Worm (Caenorhabditis elegans) whole organism, L1 larva: Measurements from ENCODE around the gene ppat-1.

Source experiments
- C04F5.9 ChIP-seq: sonication (generic microtip); optimal IDR thresholded peaks from 2 replicates; lab custom pipeline; 2016; ENCODE audit warnings: missing genetic modification characterization, missing compliant biosample characterization
- C16A3.4 ChIP-seq: fragments of 150-350 bp; optimal IDR thresholded peaks from 2 replicates; lab custom pipeline; 2014; ENCODE audit warnings: missing biosample characterization, missing genetic modification characterization
- C34B4.2 ChIP-seq: sonication (generic microtip); optimal IDR thresholded peaks from 2 replicates; lab custom pipeline; 2017; ENCODE audit warnings: mild to moderate bottlenecking, missing genetic modification characterization, missing compliant biosample characterization
- F16B12.6 ChIP-seq: fragments of 150-350 bp; optimal IDR thresholded peaks from 2 replicates; lab custom pipeline; 2014; ENCODE audit warnings: missing biosample characterization, missing genetic modification characterization
- Y116A8C.19 ChIP-seq: sonication (generic microtip); optimal IDR thresholded peaks from 2 replicates; lab custom pipeline; 2016; ENCODE audit warnings: missing compliant biosample characterization, missing genetic modification characterization, borderline replicate concordance
- aha-1 ChIP-seq: fragments of 150-350 bp; optimal IDR thresholded peaks from 2 replicates; lab custom pipeline; 2014; ENCODE audit warnings: missing biosample characterization, missing genetic modification characterization
- alr-1 ChIP-seq: fragments of 200-800 bp; sonication (Bioruptor generic); optimal IDR thresholded peaks from 2 replicates; lab custom pipeline; 2018; ENCODE audit warnings: borderline replicate concordance, mild to moderate bottlenecking, missing genetic modification characterization, missing compliant biosample characterization
- aly-2 ChIP-seq: fragments of 150-350 bp; optimal IDR thresholded peaks from 2 replicates; lab custom pipeline; 2014; ENCODE audit warnings: missing biosample characterization, missing genetic modification characterization
- ama-1 ChIP-seq: fragments of 150-350 bp; optimal IDR thresholded peaks from 2 replicates; lab custom pipeline; 2014
- blmp-1 ChIP-seq: fragments of 150-350 bp; optimal IDR thresholded peaks from 2 replicates; lab custom pipeline; 2014; ENCODE audit warnings: missing biosample characterization, missing genetic modification characterization
- ceh-8 ChIP-seq: fragments of 200-800 bp; sonication (Bioruptor generic); optimal IDR thresholded peaks from 2 replicates; lab custom pipeline; 2018; ENCODE audit warnings: mild to moderate bottlenecking, missing genetic modification characterization, moderate library complexity, missing compliant biosample characterization
- ceh-82 ChIP-seq, 3 experiments: fragments of 150-350 bp in 1 of 3; sonication (generic microtip) in 2 of 3; optimal IDR thresholded peaks; 2 replicates each; lab custom pipeline; 2014 to 2017; ENCODE audit warnings: missing biosample characterization in 3 of 3, missing genetic modification characterization in 3 of 3
- ceh-88 ChIP-seq: fragments of 200-800 bp; sonication (Bioruptor generic); IDR thresholded peaks from 2 replicates; pipeline ENCODE4 v1.3.6; 2022; ENCODE audit warnings: missing genetic modification characterization, missing compliant biosample characterization
- ceh-90 ChIP-seq: sonication (generic microtip); optimal IDR thresholded peaks from 2 replicates; lab custom pipeline; 2016; ENCODE audit warnings: missing genetic modification characterization, missing compliant biosample characterization
- dsc-1 ChIP-seq: sonication (generic microtip); optimal IDR thresholded peaks from 2 replicates; lab custom pipeline; 2016; ENCODE audit warnings: mild to moderate bottlenecking, missing genetic modification characterization, missing compliant biosample characterization
- efl-3 ChIP-seq: fragments of 200-800 bp; sonication (Bioruptor generic); optimal IDR thresholded peaks from 2 replicates; lab custom pipeline; 2018; ENCODE audit warnings: mild to moderate bottlenecking, missing genetic modification characterization, missing compliant biosample characterization
- egl-13 ChIP-seq: sonication (generic microtip); optimal IDR thresholded peaks from 2 replicates; lab custom pipeline; 2016; ENCODE audit warnings: missing genotype, missing genetic modification reagents, missing genetic modification characterization, missing compliant biosample characterization
- elt-2 ChIP-seq: sonication (generic microtip); optimal IDR thresholded peaks from 2 replicates; lab custom pipeline; 2016; ENCODE audit warnings: missing genetic modification characterization, mild to moderate bottlenecking, inconsistent platforms, missing compliant biosample characterization, missing genetic modification reagents
- ets-5 ChIP-seq: fragments of 200-800 bp; sonication (Bioruptor generic); IDR thresholded peaks from 2 replicates; pipeline ENCODE4 v1.3.6; 2022; ENCODE audit warnings: missing genetic modification characterization, missing compliant biosample characterization
- fkh-10 ChIP-seq: sonication (generic microtip); optimal IDR thresholded peaks from 2 replicates; lab custom pipeline; 2017; ENCODE audit warnings: missing biosample characterization, missing genetic modification reagents, missing genetic modification characterization
- fkh-4 ChIP-seq: sonication (generic microtip); optimal IDR thresholded peaks from 2 replicates; lab custom pipeline; 2016; ENCODE audit warnings: missing compliant biosample characterization, missing genetic modification characterization, borderline replicate concordance
- fkh-8 ChIP-seq: sonication (generic microtip); optimal IDR thresholded peaks from 2 replicates; lab custom pipeline; 2016; ENCODE audit warnings: mild to moderate bottlenecking, missing genetic modification characterization, missing compliant biosample characterization
- grh-1 ChIP-seq: fragments of 200-800 bp; sonication (Bioruptor generic); IDR thresholded peaks from 2 replicates; pipeline ENCODE4 v1.3.6; 2022; ENCODE audit warnings: missing genetic modification reagents, missing genetic modification characterization, missing compliant biosample characterization
- hpl-2 ChIP-seq: fragments of 150-350 bp; optimal IDR thresholded peaks from 2 replicates; lab custom pipeline; 2014; ENCODE audit warnings: missing biosample characterization, missing genetic modification reagents, missing genetic modification characterization
- isw-1 ChIP-seq: fragments of 200-800 bp; sonication (Bioruptor generic); IDR thresholded peaks from 2 replicates; pipeline ENCODE4 v1.3.6; 2022; ENCODE audit warnings: missing genetic modification characterization, missing compliant biosample characterization
- jun-1 ChIP-seq: fragments of 150-350 bp; optimal IDR thresholded peaks from 2 replicates; lab custom pipeline; 2014; ENCODE audit warnings: missing biosample characterization, missing genetic modification reagents, missing genetic modification characterization
- lin-15B ChIP-seq: fragments of 150-350 bp; sonication (generic microtip); optimal IDR thresholded peaks from 3 replicates; lab custom pipeline; 2014; ENCODE audit warnings: missing biosample characterization, missing genetic modification characterization
- lir-3 ChIP-seq: sonication (generic microtip); optimal IDR thresholded peaks from 2 replicates; lab custom pipeline; 2016; ENCODE audit warnings: mild to moderate bottlenecking, missing genetic modification characterization, moderate library complexity, missing compliant biosample characterization; ENCODE audit not compliant: poor library complexity
- nhr-237 ChIP-seq: fragments of 150-350 bp; optimal IDR thresholded peaks from 2 replicates; lab custom pipeline; 2014; ENCODE audit warnings: missing biosample characterization, missing genetic modification characterization
- nhr-28 ChIP-seq: fragments of 150-350 bp; optimal IDR thresholded peaks from 2 replicates; lab custom pipeline; 2014; ENCODE audit warnings: missing biosample characterization, missing genetic modification characterization
- nhr-47 ChIP-seq: sonication (generic microtip); optimal IDR thresholded peaks from 2 replicates; lab custom pipeline; 2016; ENCODE audit warnings: mild to moderate bottlenecking, missing genetic modification characterization, moderate library complexity, missing compliant biosample characterization
- nhr-71 ChIP-seq: sonication (generic microtip); optimal IDR thresholded peaks from 2 replicates; lab custom pipeline; 2016; ENCODE audit warnings: mild to moderate bottlenecking, missing genetic modification characterization, moderate library complexity, missing compliant biosample characterization
- nhr-77 ChIP-seq: fragments of 150-350 bp; optimal IDR thresholded peaks from 2 replicates; lab custom pipeline; 2014; ENCODE audit warnings: missing biosample characterization, missing genetic modification characterization
- nhr-84 ChIP-seq: sonication (generic microtip); optimal IDR thresholded peaks from 2 replicates; lab custom pipeline; 2017; ENCODE audit warnings: missing biosample characterization, missing genetic modification characterization
- pqm-1 ChIP-seq: sonication (generic microtip); optimal IDR thresholded peaks from 3 replicates; lab custom pipeline; 2017; ENCODE audit warnings: missing biosample characterization, missing genetic modification characterization
- snu-23 ChIP-seq: sonication (generic microtip); optimal IDR thresholded peaks from 2 replicates; lab custom pipeline; 2016; ENCODE audit warnings: missing genetic modification characterization, missing compliant biosample characterization
- sptf-1 ChIP-seq: fragments of 150-350 bp; optimal IDR thresholded peaks from 2 replicates; lab custom pipeline; 2014; ENCODE audit warnings: missing biosample characterization, missing genetic modification characterization
- sup-37 ChIP-seq: fragments of 200-800 bp; sonication (Bioruptor generic); optimal IDR thresholded peaks from 2 replicates; lab custom pipeline; 2018; ENCODE audit warnings: mild to moderate bottlenecking, missing genetic modification characterization, missing compliant biosample characterization
- swsn-7 ChIP-seq: sonication (generic microtip); optimal IDR thresholded peaks from 2 replicates; lab custom pipeline; 2016; ENCODE audit warnings: missing genetic modification characterization, missing compliant biosample characterization
- tlp-1 ChIP-seq: fragments of 150-350 bp; optimal IDR thresholded peaks from 2 replicates; lab custom pipeline; 2014; ENCODE audit warnings: missing biosample characterization, missing genetic modification characterization
- unc-130 ChIP-seq: fragments of 150-350 bp; optimal IDR thresholded peaks from 2 replicates; lab custom pipeline; 2017; ENCODE audit warnings: missing biosample characterization, missing genetic modification characterization, inconsistent platforms
- zip-4 ChIP-seq: fragments of 200-800 bp; sonication (Bioruptor generic); optimal IDR thresholded peaks from 2 replicates; lab custom pipeline; 2018; ENCODE audit warnings: mild to moderate bottlenecking, missing genetic modification characterization, moderate library complexity, missing compliant biosample characterization
- ztf-11 ChIP-seq, 2 experiments: sonication (generic microtip); optimal IDR thresholded peaks; 2 replicates each; lab custom pipeline; 2016 to 2017; ENCODE audit warnings: missing genetic modification characterization in 2 of 2, missing biosample characterization in 1 of 2, missing compliant biosample characterization in 1 of 2
- ztf-4 ChIP-seq: fragments of 150-350 bp; optimal IDR thresholded peaks from 2 replicates; lab custom pipeline; 2014; ENCODE audit warnings: missing biosample characterization, missing genetic modification characterization

Gene ppat-1

ce11 chrIII:4688965-4689364, at the start of gene ppat-1:
TSS of gene ppat-1 (plus strand) at chrIII:4689280.
- no peak for TF ChIP-seq nhr-77 (tag; lab: Kevin White, UChicago)
- peak; percentile 2 for TF ChIP-seq ceh-8 (GFP tag; lab: Kevin White, UChicago)

ce11 chrIII:4643262-4643661, 45.8 kb upstream of the ppat-1 start, which contains the start of gene pfas-1:
TSS of gene pfas-1 (minus strand) at chrIII:4643310.
- TF ChIP-seq lir-3: no peak
- no peak for TF ChIP-seq blmp-1
- TF ChIP-seq elt-2 (tag; lab: Kevin White, UChicago): peak; percentile 21
- TF ChIP-seq jun-1 (tag; lab: Kevin White, UChicago): no peak
- TF ChIP-seq efl-3 (GFP tag; lab: Kevin White, UChicago): no peak
- TF ChIP-seq C34B4.2 (tag; lab: Kevin White, UChicago): no peak
- TF ChIP-seq snu-23 (GFP tag; lab: Kevin White, UChicago): no peak
- TF ChIP-seq C16A3.4: no peak
- peak; percentile 41 for TF ChIP-seq tlp-1
- no peak for TF ChIP-seq sptf-1 (tag; lab: Kevin White, UChicago)
- TF ChIP-seq ztf-11 (tag; optimal IDR thresholded peaks at IDR 0.05; lab: Kevin White, UChicago): no peak
- TF ChIP-seq ceh-8 (GFP tag; lab: Kevin White, UChicago): no peak
- no peak for TF ChIP-seq sup-37 (GFP tag; lab: Kevin White, UChicago)
- TF ChIP-seq nhr-47 (tag; lab: Kevin White, UChicago): no peak

ce11 chrIII:4646246-4646645, 42.8 kb upstream of the ppat-1 start, which contains the start of gene pqn-29:
TSS of gene pqn-29 (minus strand) at chrIII:4646346.
- no peak for TF ChIP-seq C34B4.2 (tag; lab: Kevin White, UChicago)
- TF ChIP-seq Y116A8C.19: no peak

DNA sequence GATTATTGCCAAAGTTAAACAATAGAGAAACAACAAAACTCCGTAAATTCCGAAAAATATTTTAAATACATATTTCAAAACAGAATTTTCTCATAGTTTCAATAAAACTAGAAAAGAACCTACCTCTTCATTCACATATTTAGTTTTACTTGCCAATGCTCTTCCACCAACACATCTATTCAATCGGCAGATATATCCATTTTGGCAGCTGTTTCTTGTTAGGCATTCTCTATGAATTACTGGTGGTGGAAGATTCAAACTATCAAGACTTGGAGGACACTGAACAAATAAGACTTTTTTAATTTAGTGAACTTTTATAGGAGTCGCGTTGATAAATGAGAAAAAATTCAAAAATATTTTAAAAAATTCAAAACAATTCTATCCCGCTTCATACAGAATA, 41.7 kb upstream of the ppat-1 start:
- TF ChIP-seq zip-4 (GFP tag; lab: Kevin White, UChicago): no peak
- TF ChIP-seq dsc-1 (tag; lab: Kevin White, UChicago): peak; percentile 94
- TF ChIP-seq fkh-4: peak; percentile 71

DNA sequence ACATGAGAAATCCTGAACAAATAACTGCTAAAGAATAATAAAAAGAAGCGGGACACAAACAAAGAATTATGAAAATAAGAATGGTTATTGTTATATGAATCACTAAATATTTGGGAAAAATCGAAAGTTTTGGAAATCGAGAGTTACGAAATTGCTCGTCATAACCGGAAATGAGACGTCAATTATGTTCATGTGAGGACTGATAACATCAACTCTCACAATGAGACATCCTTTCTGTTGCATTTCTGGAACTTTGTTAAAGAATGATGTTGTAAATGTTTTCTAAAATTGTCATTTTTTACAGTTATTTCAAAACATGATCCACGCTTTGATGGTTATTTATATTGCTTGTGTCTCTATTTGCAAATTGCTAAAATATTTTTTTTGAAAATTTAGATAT, 41.2 kb upstream of the ppat-1 start, which contains the start of gene T23F11.6:
TSS of gene T23F11.6 (minus strand) at position 45 of the 400 bp plus-strand sequence.
- TF ChIP-seq nhr-84 (tag; lab: Kevin White, UChicago) (no peak), C04F5.9 (tag; lab: Kevin White, UChicago) (no peak), ama-1 (lab: Kevin White, UChicago) (no peak), ceh-8 (GFP tag; lab: Kevin White, UChicago) (no peak), swsn-7 (tag; lab: Kevin White, UChicago) (no peak), fkh-8 (tag; lab: Kevin White, UChicago) (no peak), hpl-2 (GFP tag; lab: Kevin White, UChicago) (no peak), grh-1 (no peak), nhr-71 (no peak), nhr-28 (tag; lab: Kevin White, UChicago) (no peak), ztf-4 (no peak), ets-5 (GFP tag; lab: Robert Waterston, UW) (no peak), F16B12.6 (tag; lab: Kevin White, UChicago) (no peak), ztf-11 (tag; optimal IDR thresholded peaks at IDR 0.05; lab: Kevin White, UChicago) (no peak), alr-1 (tag; lab: Kevin White, UChicago) (no peak)

ce11 chrIII:4649363-4649768, 39.7 kb upstream of the ppat-1 start:
- TF ChIP-seq ceh-82 (tag; optimal IDR thresholded peaks at IDR 0.05; lab: Kevin White, UChicago) (peak; percentile 47 to 81 (median 66)), ceh-88 (GFP tag; lab: Robert Waterston, UW) (peak; percentile 81; the same call in 1 of the 2 replicates), efl-3 (GFP tag; lab: Kevin White, UChicago) (no peak), fkh-10 (GFP tag; lab: Kevin White, UChicago) (no peak), Y116A8C.19 (no peak), aly-2 (tag; lab: Kevin White, UChicago) (no peak), nhr-237 (tag; lab: Kevin White, UChicago) (peak; percentile 77), unc-130 (peak; percentile 90), lin-15B (tag; lab: Kevin White, UChicago) (peak; percentile 60), pqm-1 (peak; percentile 40), sup-37 (GFP tag; lab: Kevin White, UChicago) (peak; percentile 76), aha-1 (tag; lab: Kevin White, UChicago) (peak; percentile 55), isw-1 (GFP tag; lab: Robert Waterston, UW) (peak; percentile 81), snu-23 (GFP tag; lab: Kevin White, UChicago) (peak; percentile 98), ceh-90 (tag; lab: Kevin White, UChicago) (no peak), egl-13 (peak; percentile 82), hpl-2 (GFP tag; lab: Kevin White, UChicago) (peak; percentile 91)
